Worm (Caenorhabditis elegans) whole organism, L1 larva: ENCODE data around the gene C14F11.7.

Source experiments
- C16A3.4 ChIP-seq: fragments of 150-350 bp; optimal IDR thresholded peaks from 2 replicates; lab custom pipeline; 2014; ENCODE audit warnings: missing biosample characterization, missing genetic modification characterization
- C34B4.2 ChIP-seq: sonication (generic microtip); optimal IDR thresholded peaks from 2 replicates; lab custom pipeline; 2017; ENCODE audit warnings: mild to moderate bottlenecking, missing genetic modification characterization, missing compliant biosample characterization
- Y116A8C.19 ChIP-seq: sonication (generic microtip); optimal IDR thresholded peaks from 2 replicates; lab custom pipeline; 2016; ENCODE audit warnings: missing compliant biosample characterization, missing genetic modification characterization, borderline replicate concordance
- aha-1 ChIP-seq: fragments of 150-350 bp; optimal IDR thresholded peaks from 2 replicates; lab custom pipeline; 2014; ENCODE audit warnings: missing biosample characterization, missing genetic modification characterization
- ceh-8 ChIP-seq: fragments of 200-800 bp; sonication (Bioruptor generic); optimal IDR thresholded peaks from 2 replicates; lab custom pipeline; 2018; ENCODE audit warnings: mild to moderate bottlenecking, missing genetic modification characterization, moderate library complexity, missing compliant biosample characterization
- ceh-90 ChIP-seq: sonication (generic microtip); optimal IDR thresholded peaks from 2 replicates; lab custom pipeline; 2016; ENCODE audit warnings: missing genetic modification characterization, missing compliant biosample characterization
- dpl-1 ChIP-seq, 3 experiments: fragments of 150-350 bp in 2 of 3; sonication (generic microtip) in 1 of 3; optimal IDR thresholded peaks; 2 replicates each; lab custom pipeline; 2014 to 2017; ENCODE audit warnings: missing biosample characterization in 3 of 3, missing genetic modification characterization in 3 of 3, missing genetic modification reagents in 3 of 3
- dsc-1 ChIP-seq: sonication (generic microtip); optimal IDR thresholded peaks from 2 replicates; lab custom pipeline; 2016; ENCODE audit warnings: mild to moderate bottlenecking, missing genetic modification characterization, missing compliant biosample characterization
- efl-3 ChIP-seq: fragments of 200-800 bp; sonication (Bioruptor generic); optimal IDR thresholded peaks from 2 replicates; lab custom pipeline; 2018; ENCODE audit warnings: mild to moderate bottlenecking, missing genetic modification characterization, missing compliant biosample characterization
- egl-13 ChIP-seq: sonication (generic microtip); optimal IDR thresholded peaks from 2 replicates; lab custom pipeline; 2016; ENCODE audit warnings: missing genotype, missing genetic modification reagents, missing genetic modification characterization, missing compliant biosample characterization
- egl-27 ChIP-seq, 2 experiments: fragments of 150-350 bp in 1 of 2; sonication (generic microtip); optimal IDR thresholded peaks; 3 replicates each; lab custom pipeline; 2017 to 2018; ENCODE audit warnings: missing biosample characterization in 2 of 2, missing genetic modification characterization in 2 of 2, missing genetic modification reagents in 2 of 2
- elt-3 ChIP-seq, 6 experiments: fragments of 150-350 bp in 1 of 6; sonication (generic microtip); optimal IDR thresholded peaks; 2 replicates each; lab custom pipeline; 2017 to 2018; ENCODE audit warnings: missing biosample characterization in 6 of 6, missing genetic modification characterization in 6 of 6, inconsistent platforms in 1 of 6
- fkh-8 ChIP-seq: sonication (generic microtip); optimal IDR thresholded peaks from 2 replicates; lab custom pipeline; 2016; ENCODE audit warnings: mild to moderate bottlenecking, missing genetic modification characterization, missing compliant biosample characterization
- fos-1 ChIP-seq: fragments of 150-350 bp; optimal IDR thresholded peaks from 2 replicates; lab custom pipeline; 2014; ENCODE audit warnings: missing biosample characterization, missing genetic modification characterization
- grh-1 ChIP-seq: fragments of 200-800 bp; sonication (Bioruptor generic); IDR thresholded peaks from 2 replicates; pipeline ENCODE4 v1.3.6; 2022; ENCODE audit warnings: missing genetic modification reagents, missing genetic modification characterization, missing compliant biosample characterization
- hlh-17 ChIP-seq: fragments of 200-800 bp; sonication (Bioruptor generic); optimal IDR thresholded peaks from 2 replicates; lab custom pipeline; 2018; ENCODE audit warnings: missing genetic modification characterization, mild to moderate bottlenecking, missing compliant biosample characterization, moderate library complexity, borderline replicate concordance
- hlh-4 ChIP-seq: sonication (generic microtip); optimal IDR thresholded peaks from 2 replicates; lab custom pipeline; 2016; ENCODE audit warnings: mild to moderate bottlenecking, missing genetic modification characterization, missing compliant biosample characterization
- hpl-2 ChIP-seq: fragments of 150-350 bp; optimal IDR thresholded peaks from 2 replicates; lab custom pipeline; 2014; ENCODE audit warnings: missing biosample characterization, missing genetic modification reagents, missing genetic modification characterization
- irx-1 ChIP-seq: sonication (generic microtip); optimal IDR thresholded peaks from 2 replicates; lab custom pipeline; 2016; ENCODE audit warnings: missing genetic modification characterization, missing compliant biosample characterization
- isw-1 ChIP-seq: fragments of 200-800 bp; sonication (Bioruptor generic); IDR thresholded peaks from 2 replicates; pipeline ENCODE4 v1.3.6; 2022; ENCODE audit warnings: missing genetic modification characterization, missing compliant biosample characterization
- jun-1 ChIP-seq: fragments of 150-350 bp; optimal IDR thresholded peaks from 2 replicates; lab custom pipeline; 2014; ENCODE audit warnings: missing biosample characterization, missing genetic modification reagents, missing genetic modification characterization
- lin-14 ChIP-seq: fragments of 200-800 bp; sonication (Bioruptor generic); optimal IDR thresholded peaks from 2 replicates; lab custom pipeline; 2018; ENCODE audit warnings: mild to moderate bottlenecking, missing genetic modification characterization, moderate library complexity, missing compliant biosample characterization
- lir-3 ChIP-seq: sonication (generic microtip); optimal IDR thresholded peaks from 2 replicates; lab custom pipeline; 2016; ENCODE audit warnings: mild to moderate bottlenecking, missing genetic modification characterization, moderate library complexity, missing compliant biosample characterization; ENCODE audit not compliant: poor library complexity
- lsy-2 ChIP-seq, 2 experiments: fragments of 150-350 bp; optimal IDR thresholded peaks; 2 replicates each; lab custom pipeline; 2014; ENCODE audit warnings: missing biosample characterization in 2 of 2, missing genetic modification characterization in 2 of 2
- mab-9 ChIP-seq: fragments of 200-800 bp; sonication (Bioruptor generic); IDR thresholded peaks from 2 replicates; pipeline ENCODE4 v1.3.6; 2022; ENCODE audit warnings: missing genetic modification reagents, missing genetic modification characterization, missing compliant biosample characterization
- mdl-1 ChIP-seq, 2 experiments: fragments of 150-350 bp; optimal IDR thresholded peaks; 2 replicates each; lab custom pipeline; 2014 to 2017; ENCODE audit warnings: missing biosample characterization in 2 of 2, missing genetic modification characterization in 2 of 2, inconsistent platforms in 1 of 2
- nhr-20 ChIP-seq: sonication (generic microtip); optimal IDR thresholded peaks from 2 replicates; lab custom pipeline; 2016; ENCODE audit warnings: mild to moderate bottlenecking, missing genetic modification characterization, missing compliant biosample characterization
- nhr-237 ChIP-seq: fragments of 150-350 bp; optimal IDR thresholded peaks from 2 replicates; lab custom pipeline; 2014; ENCODE audit warnings: missing biosample characterization, missing genetic modification characterization
- nhr-28 ChIP-seq: fragments of 150-350 bp; optimal IDR thresholded peaks from 2 replicates; lab custom pipeline; 2014; ENCODE audit warnings: missing biosample characterization, missing genetic modification characterization
- nhr-47 ChIP-seq: sonication (generic microtip); optimal IDR thresholded peaks from 2 replicates; lab custom pipeline; 2016; ENCODE audit warnings: mild to moderate bottlenecking, missing genetic modification characterization, moderate library complexity, missing compliant biosample characterization
- nhr-71 ChIP-seq: sonication (generic microtip); optimal IDR thresholded peaks from 2 replicates; lab custom pipeline; 2016; ENCODE audit warnings: mild to moderate bottlenecking, missing genetic modification characterization, moderate library complexity, missing compliant biosample characterization
- nhr-76 ChIP-seq: sonication (generic microtip); optimal IDR thresholded peaks from 2 replicates; lab custom pipeline; 2017; ENCODE audit warnings: missing biosample characterization, missing genetic modification characterization
- nhr-84 ChIP-seq: sonication (generic microtip); optimal IDR thresholded peaks from 2 replicates; lab custom pipeline; 2017; ENCODE audit warnings: missing biosample characterization, missing genetic modification characterization
- nhr-85 ChIP-seq: sonication (generic microtip); peaks from one replicate; lab custom pipeline; 2016; ENCODE audit warnings: missing genetic modification characterization, inconsistent platforms, missing compliant biosample characterization
- nhr-90 ChIP-seq: sonication (generic microtip); optimal IDR thresholded peaks from 2 replicates; lab custom pipeline; 2016; ENCODE audit warnings: mild to moderate bottlenecking, missing genetic modification characterization, missing compliant biosample characterization; ENCODE audit not compliant: poor library complexity
- pag-3 ChIP-seq: sonication (generic microtip); optimal IDR thresholded peaks from 2 replicates; lab custom pipeline; 2017; ENCODE audit warnings: missing genetic modification characterization, mild to moderate bottlenecking, missing compliant biosample characterization, antibody characterized with exemption, borderline replicate concordance; ENCODE audit not compliant: insufficient read depth
- pax-3 ChIP-seq: fragments of 200-800 bp; sonication (Bioruptor generic); optimal IDR thresholded peaks from 2 replicates; lab custom pipeline; 2018; ENCODE audit warnings: mild to moderate bottlenecking, missing genetic modification characterization, moderate library complexity, missing compliant biosample characterization
- pqm-1 ChIP-seq: sonication (generic microtip); optimal IDR thresholded peaks from 3 replicates; lab custom pipeline; 2017; ENCODE audit warnings: missing biosample characterization, missing genetic modification characterization
- rnt-1 ChIP-seq: sonication (generic microtip); optimal IDR thresholded peaks from 2 replicates; lab custom pipeline; 2016; ENCODE audit warnings: mild to moderate bottlenecking, missing genetic modification characterization, moderate library complexity, missing compliant biosample characterization
- snpc-4 ChIP-seq: fragments of 150-350 bp; optimal IDR thresholded peaks from 2 replicates; lab custom pipeline; 2014; ENCODE audit warnings: missing biosample characterization, missing genetic modification characterization
- sox-4 ChIP-seq: sonication (generic microtip); optimal IDR thresholded peaks from 2 replicates; lab custom pipeline; 2016; ENCODE audit warnings: missing genetic modification characterization, missing compliant biosample characterization
- sptf-1 ChIP-seq: fragments of 150-350 bp; optimal IDR thresholded peaks from 2 replicates; lab custom pipeline; 2014; ENCODE audit warnings: missing biosample characterization, missing genetic modification characterization
- sup-37 ChIP-seq: fragments of 200-800 bp; sonication (Bioruptor generic); optimal IDR thresholded peaks from 2 replicates; lab custom pipeline; 2018; ENCODE audit warnings: mild to moderate bottlenecking, missing genetic modification characterization, missing compliant biosample characterization
- swsn-7 ChIP-seq: sonication (generic microtip); optimal IDR thresholded peaks from 2 replicates; lab custom pipeline; 2016; ENCODE audit warnings: missing genetic modification characterization, missing compliant biosample characterization
- tbx-2 ChIP-seq: sonication (generic microtip); optimal IDR thresholded peaks from 2 replicates; lab custom pipeline; 2016; ENCODE audit warnings: missing genetic modification characterization, missing compliant biosample characterization
- tlp-1 ChIP-seq: fragments of 150-350 bp; optimal IDR thresholded peaks from 2 replicates; lab custom pipeline; 2014; ENCODE audit warnings: missing biosample characterization, missing genetic modification characterization
- unc-30 ChIP-seq: sonication (generic microtip); optimal IDR thresholded peaks from 2 replicates; lab custom pipeline; 2017; ENCODE audit warnings: missing biosample characterization, missing genetic modification characterization
- unc-86 ChIP-seq: sonication (generic microtip); optimal IDR thresholded peaks from 2 replicates; lab custom pipeline; 2016; ENCODE audit warnings: missing genetic modification characterization, missing compliant biosample characterization
- unc-98 ChIP-seq: fragments of 200-800 bp; sonication (Bioruptor generic); IDR thresholded peaks from 2 replicates; pipeline ENCODE4 v1.3.6; 2022; ENCODE audit warnings: missing genetic modification characterization, missing compliant biosample characterization
- vab-15 ChIP-seq: sonication (generic microtip); optimal IDR thresholded peaks from 2 replicates; lab custom pipeline; 2017; ENCODE audit warnings: missing genotype, mild to moderate bottlenecking, missing genetic modification characterization, missing compliant biosample characterization
- zip-4 ChIP-seq: fragments of 200-800 bp; sonication (Bioruptor generic); optimal IDR thresholded peaks from 2 replicates; lab custom pipeline; 2018; ENCODE audit warnings: mild to moderate bottlenecking, missing genetic modification characterization, moderate library complexity, missing compliant biosample characterization
- ztf-11 ChIP-seq, 2 experiments: sonication (generic microtip); optimal IDR thresholded peaks; 2 replicates each; lab custom pipeline; 2016 to 2017; ENCODE audit warnings: missing genetic modification characterization in 2 of 2, missing biosample characterization in 1 of 2, missing compliant biosample characterization in 1 of 2

The C14F11.7 gene

DNA sequence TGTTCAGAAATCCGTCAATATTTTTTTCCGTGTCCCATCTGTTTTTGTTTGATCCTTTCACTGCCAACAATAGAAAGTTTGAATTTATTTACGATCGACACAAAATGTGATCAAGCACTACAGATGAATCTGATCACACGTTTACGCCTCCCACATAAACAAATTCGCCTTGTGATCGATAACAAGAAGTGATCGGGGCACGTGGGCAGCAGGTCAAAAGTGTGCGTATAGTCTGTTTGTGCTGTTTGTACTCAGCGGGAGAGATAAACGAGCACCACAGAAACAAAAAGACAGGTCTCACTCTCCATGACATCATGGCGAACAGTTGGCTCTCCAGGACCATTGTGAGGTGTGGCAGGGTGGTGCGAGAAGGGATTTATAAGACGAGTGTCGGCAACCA lies 47.2 kb upstream of the C14F11.7 start (continued):
- no peak for TF ChIP-seq nhr-84
- TF ChIP-seq sptf-1 (tag; lab: Kevin White, UChicago) = no peak
- no peak for TF ChIP-seq ceh-8
- TF ChIP-seq irx-1 (tag; lab: Kevin White, UChicago) = peak; percentile 61
- peak; percentile 96 for TF ChIP-seq lin-14 (GFP tag; lab: Kevin White, UChicago)
- TF ChIP-seq dpl-1 (GFP tag; optimal IDR thresholded peaks at IDR 0.05; lab: Kevin White, UChicago) = peak; percentile 23 to 61 (median 41)
- TF ChIP-seq nhr-76 (tag; lab: Kevin White, UChicago) = no peak
- TF ChIP-seq lsy-2 (tag; optimal IDR thresholded peaks at IDR 0.05; lab: Kevin White, UChicago) = peak; percentile 72 to 78
- no peak for TF ChIP-seq egl-27 (tag; optimal IDR thresholded peaks at IDR 0.05; lab: Kevin White, UChicago)
- TF ChIP-seq jun-1 = peak; percentile 15
- peak; percentile 78 for TF ChIP-seq grh-1
- TF ChIP-seq hlh-17 (GFP tag; lab: Kevin White, UChicago) = no peak
- peak; percentile 65 for TF ChIP-seq C16A3.4 (tag; lab: Kevin White, UChicago)
- no peak for TF ChIP-seq tlp-1 (tag; lab: Kevin White, UChicago)
- no peak for TF ChIP-seq ztf-11 (tag; optimal IDR thresholded peaks at IDR 0.05; lab: Kevin White, UChicago)
- peak; percentile 55 for TF ChIP-seq nhr-28 (tag; lab: Kevin White, UChicago)
- TF ChIP-seq vab-15 (tag; lab: Kevin White, UChicago) = no peak
- peak; percentile 94 for TF ChIP-seq rnt-1 (tag; lab: Kevin White, UChicago)
- peak; percentile 56 for TF ChIP-seq sup-37 (GFP tag; lab: Kevin White, UChicago)
- peak; percentile 9 for TF ChIP-seq pax-3
- TF ChIP-seq nhr-90 (tag; lab: Kevin White, UChicago) = peak; percentile 91
- no peak for TF ChIP-seq efl-3
- TF ChIP-seq hpl-2 = no peak
- no peak for TF ChIP-seq aha-1 (tag; lab: Kevin White, UChicago)
- no peak for TF ChIP-seq unc-30 (tag; lab: Kevin White, UChicago)
- TF ChIP-seq egl-13 (tag; lab: Kevin White, UChicago) = no peak
- TF ChIP-seq nhr-237 (tag; lab: Kevin White, UChicago) = no peak
- no peak for TF ChIP-seq pqm-1 (tag; lab: Kevin White, UChicago)
- peak; percentile 69 for TF ChIP-seq swsn-7 (tag; lab: Kevin White, UChicago)
- peak; percentile 54 for TF ChIP-seq pag-3
- peak; percentile 48; the same call in 1 of the 2 replicates for TF ChIP-seq mab-9
- peak; percentile 96 for TF ChIP-seq nhr-85
- no peak for TF ChIP-seq unc-98 (GFP tag; lab: Robert Waterston, UW)
- TF ChIP-seq fos-1 (tag; lab: Kevin White, UChicago) = peak; percentile 19
- TF ChIP-seq isw-1 (GFP tag; lab: Robert Waterston, UW) = no peak
- TF ChIP-seq ceh-90 (tag; lab: Kevin White, UChicago) = no peak
- TF ChIP-seq nhr-47 = peak; percentile 78
- TF ChIP-seq dsc-1 (tag; lab: Kevin White, UChicago) = peak; percentile 74
- TF ChIP-seq nhr-20 = peak; percentile 97
- TF ChIP-seq Y116A8C.19 (tag; lab: Kevin White, UChicago) = no peak
- no peak for TF ChIP-seq sox-4 (tag; lab: Kevin White, UChicago)
- TF ChIP-seq fkh-8 (tag; lab: Kevin White, UChicago) = no peak
- no peak for TF ChIP-seq snpc-4 (tag; lab: Kevin White, UChicago)
- peak in 2 of 6 experiments; percentile 71 to 86 for TF ChIP-seq elt-3 (tag; optimal IDR thresholded peaks at IDR 0.05; lab: Kevin White, UChicago)
- peak; percentile 98 for TF ChIP-seq nhr-71 (tag; lab: Kevin White, UChicago)
- TF ChIP-seq hlh-4 (tag; lab: Kevin White, UChicago) = no peak
- no peak for TF ChIP-seq C34B4.2 (tag; lab: Kevin White, UChicago)
- TF ChIP-seq mdl-1 (tag; optimal IDR thresholded peaks at IDR 0.05; lab: Kevin White, UChicago) = peak in 1 of 2 experiments; percentile 99
- TF ChIP-seq zip-4 (GFP tag; lab: Kevin White, UChicago) = peak; percentile 3
- no peak for TF ChIP-seq unc-86 (tag; lab: Kevin White, UChicago)
- TF ChIP-seq tbx-2 (tag; lab: Kevin White, UChicago) = peak; percentile 90
- peak; percentile 65 for TF ChIP-seq lir-3
